Fruit fly (Drosophila melanogaster): ENCODE measurements around the gene Grp170.
A peak's percentile ranks its signal among the peaks of the same experiment; 100 is the strongest.

Grp170 gene

DNA sequence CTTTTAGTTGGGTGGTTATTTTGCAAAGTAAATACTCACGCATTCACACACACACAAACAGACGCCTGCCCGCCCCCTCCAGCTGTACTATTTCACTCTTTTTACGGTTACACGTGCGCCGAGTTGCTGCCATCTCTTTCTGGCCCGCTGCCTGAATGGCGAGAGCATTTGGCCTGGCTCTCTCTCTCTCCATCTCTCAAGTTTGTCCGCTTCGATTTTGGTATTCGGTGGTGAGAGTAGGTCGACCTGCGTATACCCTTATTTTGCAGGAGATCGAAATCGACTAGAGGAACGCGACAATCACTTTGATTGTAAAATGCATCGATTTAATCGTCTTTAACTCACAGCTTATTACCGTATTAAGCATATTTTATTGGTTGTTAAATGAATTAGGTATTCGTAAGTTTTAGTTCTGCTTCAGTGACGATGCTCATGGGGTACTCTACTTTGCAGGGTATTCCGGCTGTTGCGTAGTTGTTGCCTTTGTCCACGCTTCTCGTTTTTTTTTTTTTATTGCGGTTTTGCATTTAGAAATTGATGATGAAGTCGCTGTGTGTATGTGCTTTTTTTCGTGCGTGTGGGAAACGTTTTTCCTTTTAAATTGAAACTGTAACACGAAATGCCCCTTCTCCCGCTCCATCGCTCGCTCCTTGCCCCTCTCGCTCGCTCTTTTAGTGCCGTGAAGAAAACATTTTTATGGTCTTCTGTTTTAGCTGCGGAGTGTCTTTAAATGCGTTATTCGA is 29.1 kb upstream of the Grp170 start (continued):
- TF ChIP-seq ham (GFP tag; IDR thresholded peaks at IDR 0.05): peak; percentile 72; the same call in 1 of the 2 replicates
- peak; percentile 82 for TF ChIP-seq stc (GFP tag; IDR thresholded peaks at IDR 0.05)
- peak; percentile 94 for TF ChIP-seq HmgZ (tag; optimal IDR thresholded peaks at IDR 0.05)
- peak; percentile 58 for TF ChIP-seq CG3065 (GFP tag; optimal IDR thresholded peaks at IDR 0.05)
- peak; percentile 77; the same call in 1 of the 2 replicates for TF ChIP-seq peb (GFP tag; IDR thresholded peaks at IDR 0.05)
- no peak for TF ChIP-seq HLHmδ (GFP tag; optimal IDR thresholded peaks at IDR 0.05)
- no peak for TF ChIP-seq hb (GFP tag; IDR thresholded peaks at IDR 0.05; ENCODE audit: partially characterized antibody)
- TF ChIP-seq Dad (GFP tag; optimal IDR thresholded peaks at IDR 0.05): peak; percentile 94
- TF ChIP-seq CG17186 (GFP tag; optimal IDR thresholded peaks at IDR 0.05): peak; percentile 57
- TF ChIP-seq ara (GFP tag; IDR thresholded peaks at IDR 0.05): peak; percentile 74
- TF ChIP-seq Sry-δ (GFP tag; optimal IDR thresholded peaks at IDR 0.05): peak; percentile 51
- peak; percentile 75 for TF ChIP-seq onecut (GFP tag; IDR thresholded peaks at IDR 0.05)
- peak; percentile 88 for TF ChIP-seq E2f1 (GFP tag; IDR thresholded peaks at IDR 0.05)
- TF ChIP-seq Dek (tag; optimal IDR thresholded peaks at IDR 0.05): peak; percentile 84
- peak; percentile 76 for TF ChIP-seq Max (GFP tag; optimal IDR thresholded peaks at IDR 0.05)
- TF ChIP-seq Fer2 (tag; optimal IDR thresholded peaks at IDR 0.05): peak; percentile 60
- TF ChIP-seq CG4730 (GFP tag; IDR thresholded peaks at IDR 0.05): peak; percentile 46; the same call in 1 of the 2 replicates
- TF ChIP-seq CG33213 (GFP tag; optimal IDR thresholded peaks at IDR 0.05): peak; percentile 82
- no peak for TF ChIP-seq CG16813 (GFP tag; IDR thresholded peaks at IDR 0.05; ENCODE audit: partially characterized antibody)
- peak; percentile 90 for TF ChIP-seq unpg (GFP tag; optimal IDR thresholded peaks at IDR 0.05)
- TF ChIP-seq grn (GFP tag; optimal IDR thresholded peaks at IDR 0.05): peak; percentile 19
- peak; percentile 89 for TF ChIP-seq CG12219 (GFP tag; optimal IDR thresholded peaks at IDR 0.05)
- peak; percentile 64 for TF ChIP-seq CG13894 (tag; optimal IDR thresholded peaks at IDR 0.05)
- TF ChIP-seq Oli (tag; optimal IDR thresholded peaks at IDR 0.05): peak; percentile 90
- peak; percentile 89 for TF ChIP-seq dmrt11E (tag; optimal IDR thresholded peaks at IDR 0.05)
- TF ChIP-seq CG6683 (GFP tag; optimal IDR thresholded peaks at IDR 0.05): peak; percentile 78
- peak; percentile 59 for TF ChIP-seq CG10431 (GFP tag; optimal IDR thresholded peaks at IDR 0.05)
- TF ChIP-seq CG32532 (GFP tag; IDR thresholded peaks at IDR 0.05): peak; percentile 87
- TF ChIP-seq Drgx (GFP tag; IDR thresholded peaks at IDR 0.05): peak; percentile 76; the same call in 1 of the 2 replicates
- TF ChIP-seq CG10274 (GFP tag; optimal IDR thresholded peaks at IDR 0.05): peak; percentile 98
- TF ChIP-seq CG9727 (GFP tag; optimal IDR thresholded peaks at IDR 0.05): peak; percentile 91
- peak; percentile 90 for TF ChIP-seq CG2712 (tag; optimal IDR thresholded peaks at IDR 0.05)
- peak; percentile 62 for TF ChIP-seq trh (GFP tag; optimal IDR thresholded peaks at IDR 0.05)
- peak; percentile 86 for TF ChIP-seq maf-S (GFP tag; optimal IDR thresholded peaks at IDR 0.05)
- TF ChIP-seq pho (GFP tag; optimal IDR thresholded peaks at IDR 0.05): peak; percentile 94
- no peak for TF ChIP-seq cas (GFP tag; IDR thresholded peaks at IDR 0.05)
- peak; percentile 86 for TF ChIP-seq NC2α (GFP tag; optimal IDR thresholded peaks at IDR 0.05)
- TF ChIP-seq Hand (GFP tag; optimal IDR thresholded peaks at IDR 0.05): peak; percentile 87
- TF ChIP-seq CG1792 (GFP tag; optimal IDR thresholded peaks at IDR 0.05): peak; percentile 90
- TF ChIP-seq ase (GFP tag; IDR thresholded peaks at IDR 0.05): peak; percentile 64; the same call in 1 of the 3 replicates
- TF ChIP-seq knrl (GFP tag; IDR thresholded peaks at IDR 0.05; ENCODE audit: partially characterized antibody): peak; percentile 28; the same call in 1 of the 3 replicates
- TF ChIP-seq CG17802 (tag; optimal IDR thresholded peaks at IDR 0.05): peak; percentile 68
- TF ChIP-seq ttk (GFP tag; IDR thresholded peaks at IDR 0.05): peak; percentile 77
- peak; percentile 80 for TF ChIP-seq pnt (GFP tag; optimal IDR thresholded peaks at IDR 0.05)
- TF ChIP-seq CG42726 (GFP tag; IDR thresholded peaks at IDR 0.05; ENCODE audit: partially characterized antibody): no peak
- peak; percentile 89 for TF ChIP-seq HHEX (GFP tag; optimal IDR thresholded peaks at IDR 0.05)
- TF ChIP-seq CG7928 (GFP tag; optimal IDR thresholded peaks at IDR 0.05): peak; percentile 56
- TF ChIP-seq crc (GFP tag; optimal IDR thresholded peaks at IDR 0.05): peak; percentile 73
- peak; percentile 91 for TF ChIP-seq Hsf (GFP tag; optimal IDR thresholded peaks at IDR 0.05)

Data from whole organism, embryonic.